Fruit fly (Drosophila melanogaster): ENCODE data around the gene CG43739.

dm6 chr2L:20935338-20936060 lies 16.8 kb upstream of the CG43739 start:
- TF ChIP-seq crc (GFP tag; optimal IDR thresholded peaks at IDR 0.05) (no peak), slp2 (GFP tag; optimal IDR thresholded peaks at IDR 0.05) (no peak), Abd-B (GFP tag; optimal IDR thresholded peaks at IDR 0.05) (no peak), sim (GFP tag; IDR thresholded peaks at IDR 0.05) (no peak), maf-S (GFP tag; optimal IDR thresholded peaks at IDR 0.05) (no peak), CG11695 (GFP tag; IDR thresholded peaks at IDR 0.05) (no peak), CG8089 (GFP tag; optimal IDR thresholded peaks at IDR 0.05) (no peak), nerfin-1 (tag; optimal IDR thresholded peaks at IDR 0.05) (no peak), CG32767 (GFP tag; IDR thresholded peaks at IDR 0.05) (no peak), Kr (GFP tag; optimal IDR thresholded peaks at IDR 0.05) (no peak), lola (GFP tag; optimal IDR thresholded peaks at IDR 0.05) (no peak)
